Worm (Caenorhabditis elegans) whole organism, early embryonic: ENCODE results near the gene lap-2.

Source experiments
- B0310.2 ChIP-seq: sonication (generic microtip); optimal IDR thresholded peaks from 2 replicates; lab custom pipeline; 2016; ENCODE audit warnings: mild to moderate bottlenecking, missing genetic modification characterization, missing compliant biosample characterization
- F13C5.2 ChIP-seq: sonication (generic microtip); optimal IDR thresholded peaks from 2 replicates; lab custom pipeline; 2017; ENCODE audit warnings: mild to moderate bottlenecking, missing genetic modification characterization, inconsistent platforms, missing compliant biosample characterization
- aly-1 ChIP-seq: sonication (generic microtip); optimal IDR thresholded peaks from 2 replicates; lab custom pipeline; 2016; ENCODE audit warnings: missing genetic modification characterization, missing compliant biosample characterization
- ama-1 ChIP-seq: fragments of 150-350 bp; optimal IDR thresholded peaks from 2 replicates; lab custom pipeline; 2014
- ceh-13 ChIP-seq: fragments of 200-800 bp; sonication (Bioruptor generic); optimal IDR thresholded peaks from 2 replicates; lab custom pipeline; 2018; ENCODE audit warnings: mild to moderate bottlenecking, missing genetic modification characterization, missing compliant biosample characterization
- ceh-36 ChIP-seq: sonication (generic microtip); optimal IDR thresholded peaks from 2 replicates; lab custom pipeline; 2016; ENCODE audit warnings: missing genetic modification characterization, inconsistent platforms, missing compliant biosample characterization
- ets-7 ChIP-seq: sonication (generic microtip); optimal IDR thresholded peaks from 2 replicates; lab custom pipeline; 2016; ENCODE audit warnings: missing genotype, missing genetic modification characterization, missing compliant biosample characterization
- flt-1 ChIP-seq: fragments of 200-800 bp; sonication (Bioruptor generic); IDR thresholded peaks from 2 replicates; pipeline ENCODE4 v1.3.6; 2022; ENCODE audit warnings: missing genetic modification characterization, missing compliant biosample characterization
- hmbx-1 ChIP-seq: sonication (generic microtip); optimal IDR thresholded peaks from 2 replicates; lab custom pipeline; 2016; ENCODE audit warnings: mild to moderate bottlenecking, missing genetic modification characterization, missing compliant biosample characterization
- hmg-4 ChIP-seq: fragments of 200-800 bp; sonication (Bioruptor generic); optimal IDR thresholded peaks from 2 replicates; lab custom pipeline; 2018; ENCODE audit warnings: mild to moderate bottlenecking, missing genetic modification characterization, missing compliant biosample characterization
- hnd-1 ChIP-seq: sonication (generic microtip); optimal IDR thresholded peaks from 2 replicates; lab custom pipeline; 2016; ENCODE audit warnings: missing genetic modification characterization, missing compliant biosample characterization
- pes-1 ChIP-seq: fragments of 200-800 bp; sonication (Bioruptor generic); IDR thresholded peaks from 2 replicates; pipeline ENCODE4 v1.3.6; 2022; ENCODE audit warnings: missing genetic modification reagents, missing genetic modification characterization, missing compliant biosample characterization
- scrt-1 ChIP-seq: fragments of 200-800 bp; sonication (Bioruptor generic); IDR thresholded peaks from 2 replicates; pipeline ENCODE4 v1.3.6; 2022; ENCODE audit warnings: missing genetic modification characterization, missing compliant biosample characterization
- sea-1 ChIP-seq: fragments of 200-800 bp; sonication (Bioruptor generic); conservative IDR thresholded peaks from 2 replicates; pipeline ENCODE4 v1.3.6; 2022; ENCODE audit warnings: missing genetic modification characterization, missing compliant biosample characterization
- tbx-11 ChIP-seq: fragments of 200-800 bp; sonication (Bioruptor generic); IDR thresholded peaks from 2 replicates; pipeline ENCODE4 v1.3.6; 2022; ENCODE audit warnings: missing genetic modification characterization, missing compliant biosample characterization
- tbx-37 ChIP-seq: fragments of 200-800 bp; sonication (Bioruptor generic); conservative IDR thresholded peaks from 2 replicates; pipeline ENCODE4 v1.3.6; 2022; ENCODE audit warnings: missing genetic modification reagents, missing genetic modification characterization, missing compliant biosample characterization
- tra-4 ChIP-seq: sonication (generic microtip); optimal IDR thresholded peaks from 2 replicates; lab custom pipeline; 2017; ENCODE audit warnings: missing genetic modification characterization, missing compliant biosample characterization

Gene lap-2

DNA sequence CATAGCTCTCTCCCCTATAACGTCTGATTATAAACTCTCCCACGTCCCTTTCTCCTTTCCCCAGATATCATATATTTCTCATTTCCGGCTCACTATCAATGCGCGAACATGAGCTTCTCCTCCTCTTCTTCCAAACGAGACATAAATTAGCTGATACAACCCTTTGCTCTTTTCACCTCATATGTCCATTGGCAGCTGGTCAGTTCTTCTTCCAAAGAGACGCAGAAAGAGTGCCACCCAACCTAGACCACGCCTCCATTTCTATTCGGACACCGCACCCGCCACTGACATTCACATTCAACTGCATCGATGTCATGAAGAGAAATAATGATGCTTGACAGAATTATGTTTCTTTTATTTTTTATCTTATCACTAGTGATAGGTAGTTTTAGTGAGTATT lies 24.8 kb upstream of the lap-2 start, which contains the start of gene fmi-1:
Gene fmi-1 (plus strand): TSS at position 301 of the 400 bp plus-strand sequence.
- TF ChIP-seq tra-4 (tag; lab: Kevin White, UChicago) (no peak), hmg-4 (no peak), tbx-37 (GFP tag; lab: Robert Waterston, UW) (no peak), hnd-1 (tag; lab: Kevin White, UChicago) (no peak), tbx-11 (GFP tag; lab: Robert Waterston, UW) (no peak), hmbx-1 (tag; lab: Kevin White, UChicago) (no peak), scrt-1 (GFP tag; lab: Robert Waterston, UW) (no peak), aly-1 (no peak), flt-1 (GFP tag; lab: Robert Waterston, UW) (no peak), pes-1 (GFP tag; lab: Robert Waterston, UW) (no peak), ceh-13 (GFP tag; lab: Kevin White, UChicago) (no peak), B0310.2 (tag; lab: Kevin White, UChicago) (no peak), ceh-36 (tag; lab: Kevin White, UChicago) (no peak), F13C5.2 (tag; lab: Kevin White, UChicago) (no peak), ama-1 (no peak)

DNA sequence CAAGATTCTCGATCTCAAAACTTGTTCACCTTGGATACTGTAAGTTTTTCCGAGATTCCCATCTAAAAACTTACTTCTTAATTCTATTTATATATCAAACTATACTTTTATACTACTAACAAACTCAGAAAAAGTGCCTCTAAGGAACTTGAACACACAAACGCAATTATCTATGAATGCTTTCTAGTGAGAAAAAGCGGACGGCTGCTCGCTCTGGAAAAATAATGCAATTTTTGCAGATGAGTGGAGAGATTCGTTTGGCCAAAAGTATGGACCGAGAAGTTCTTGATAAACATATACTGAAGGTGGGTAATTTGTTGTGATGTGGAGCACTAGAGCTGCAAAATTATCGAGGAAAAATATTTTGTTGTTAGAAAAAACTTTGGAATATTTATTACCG lies 23.5 kb upstream of the lap-2 start:
- TF ChIP-seq aly-1 (no peak), F13C5.2 (tag; lab: Kevin White, UChicago) (no peak), ama-1 (no peak), B0310.2 (tag; lab: Kevin White, UChicago) (no peak), tbx-11 (GFP tag; lab: Robert Waterston, UW) (no peak), scrt-1 (GFP tag; lab: Robert Waterston, UW) (no peak), ceh-36 (tag; lab: Kevin White, UChicago) (no peak), ceh-13 (GFP tag; lab: Kevin White, UChicago) (no peak), tbx-37 (GFP tag; lab: Robert Waterston, UW) (no peak), hnd-1 (tag; lab: Kevin White, UChicago) (no peak), hmbx-1 (tag; lab: Kevin White, UChicago) (no peak)

DNA sequence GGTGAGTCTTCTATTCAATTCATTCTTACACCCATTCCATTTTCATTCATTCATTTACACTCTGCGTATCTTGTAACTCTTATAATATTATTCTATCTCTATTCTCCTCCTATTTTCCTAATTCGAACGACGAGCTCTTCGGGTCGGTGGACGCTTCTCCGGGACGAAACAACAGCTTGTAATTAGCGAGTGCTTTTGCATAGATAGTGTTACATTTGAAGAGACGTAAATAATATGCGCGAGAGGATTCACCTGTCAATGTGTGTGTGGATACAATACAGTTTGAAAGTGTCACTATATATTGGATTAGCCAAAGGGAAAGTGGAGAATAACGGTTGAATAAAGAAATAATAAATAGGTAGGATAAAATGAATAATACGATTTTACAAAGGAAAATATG lies 22.9 kb upstream of the lap-2 start:
- no peak for TF ChIP-seq ceh-13 (GFP tag; lab: Kevin White, UChicago)
- no peak for TF ChIP-seq tra-4 (tag; lab: Kevin White, UChicago)
- TF ChIP-seq hmbx-1 (tag; lab: Kevin White, UChicago), result no peak
- TF ChIP-seq B0310.2 (tag; lab: Kevin White, UChicago), result no peak
- no peak for TF ChIP-seq flt-1 (GFP tag; lab: Robert Waterston, UW)
- TF ChIP-seq tbx-37 (GFP tag; lab: Robert Waterston, UW), result no peak
- no peak for TF ChIP-seq ets-7 (tag; lab: Kevin White, UChicago)
- no peak for TF ChIP-seq ceh-36 (tag; lab: Kevin White, UChicago)
- TF ChIP-seq pes-1 (GFP tag; lab: Robert Waterston, UW), result no peak
- TF ChIP-seq sea-1 (GFP tag; lab: Robert Waterston, UW), result no peak
- TF ChIP-seq scrt-1 (GFP tag; lab: Robert Waterston, UW), result no peak
- no peak for TF ChIP-seq tbx-11 (GFP tag; lab: Robert Waterston, UW)

DNA sequence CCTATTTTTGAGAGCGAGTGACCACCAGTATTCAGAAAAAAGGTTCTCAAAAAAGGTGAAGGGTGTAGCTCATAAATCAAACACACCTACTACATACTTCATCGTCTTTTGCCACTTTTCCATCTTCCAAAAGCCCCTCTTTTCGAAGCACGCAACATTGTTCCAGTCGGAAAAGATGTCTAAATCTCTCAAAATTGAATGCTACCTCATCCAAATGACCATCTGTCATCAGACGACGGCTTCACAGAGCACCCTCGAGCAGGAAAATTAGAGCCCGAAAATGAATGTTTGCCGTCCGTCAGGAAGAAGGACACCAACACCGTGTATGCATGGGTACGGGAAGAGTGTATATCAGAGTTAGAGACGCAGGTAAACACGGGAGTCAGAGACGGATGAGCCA lies 22.0 kb upstream of the lap-2 start:
- TF ChIP-seq sea-1 (GFP tag; lab: Robert Waterston, UW) (no peak), ceh-36 (tag; lab: Kevin White, UChicago) (no peak), B0310.2 (tag; lab: Kevin White, UChicago) (no peak)

DNA sequence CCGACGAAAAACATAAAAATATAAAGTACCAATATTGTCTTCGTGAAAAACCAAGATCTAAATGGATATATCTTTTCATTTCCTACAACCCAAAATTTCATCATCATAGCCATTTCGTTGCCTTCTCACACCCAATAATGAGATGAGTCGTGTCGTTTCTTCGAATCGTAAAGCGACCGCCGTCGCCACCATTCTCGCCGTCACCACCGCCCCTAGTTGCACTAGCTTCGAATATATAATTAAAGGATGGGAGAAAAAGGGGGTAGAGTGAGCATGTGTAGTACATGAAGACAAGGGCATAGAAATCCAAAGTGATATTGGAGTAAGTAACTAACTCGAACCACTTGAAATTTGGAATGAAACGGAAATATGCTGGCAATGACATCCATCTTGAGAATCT lies 21.2 kb upstream of the lap-2 start:
- TF ChIP-seq hnd-1 (tag; lab: Kevin White, UChicago) (no peak), tra-4 (tag; lab: Kevin White, UChicago) (no peak), hmg-4 (no peak), ceh-13 (GFP tag; lab: Kevin White, UChicago) (no peak)

DNA sequence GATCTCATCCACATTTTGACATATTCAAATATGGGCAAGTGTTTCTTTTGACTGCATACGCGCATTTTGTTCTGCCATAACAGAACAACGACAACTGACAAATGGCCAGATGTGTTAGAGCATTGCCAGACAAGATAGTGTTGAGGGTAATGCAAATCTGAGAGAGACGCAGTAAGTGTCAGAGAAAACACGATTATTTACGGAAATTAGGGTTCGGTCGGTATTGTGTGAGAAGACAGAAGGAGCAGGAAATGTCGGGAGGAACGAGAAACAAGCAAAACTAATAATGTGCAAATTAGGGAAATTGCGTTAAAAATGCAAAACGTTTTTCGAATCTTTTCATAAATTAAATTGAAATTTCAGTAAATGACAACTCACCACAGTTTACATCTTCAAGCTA lies 19.0 kb upstream of the lap-2 start:
- TF ChIP-seq tbx-11 (GFP tag; lab: Robert Waterston, UW) (no peak), sea-1 (GFP tag; lab: Robert Waterston, UW) (no peak), tbx-37 (GFP tag; lab: Robert Waterston, UW) (no peak), hmbx-1 (tag; lab: Kevin White, UChicago) (no peak), scrt-1 (GFP tag; lab: Robert Waterston, UW) (no peak)

DNA sequence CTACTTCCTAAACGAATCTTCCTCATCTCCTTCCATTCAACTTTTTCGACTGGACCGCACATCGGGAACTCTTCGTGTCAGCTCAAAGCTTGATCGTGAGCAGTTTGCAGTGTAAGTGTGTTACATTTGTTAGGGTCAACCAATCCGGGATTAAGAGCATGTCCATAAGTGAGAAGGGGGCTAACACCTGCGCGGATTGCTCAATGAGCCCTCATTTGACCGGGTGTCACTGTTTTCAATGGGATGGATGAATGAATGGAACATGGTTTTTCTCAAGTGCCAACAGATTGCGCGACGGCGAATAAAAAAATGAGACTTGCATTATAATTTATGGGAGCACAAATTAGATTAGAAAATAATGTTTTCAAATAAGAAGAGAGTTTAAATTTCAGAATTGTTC lies 18.2 kb upstream of the lap-2 start:
- no peak for TF ChIP-seq sea-1 (GFP tag; lab: Robert Waterston, UW)
- no peak for TF ChIP-seq F13C5.2 (tag; lab: Kevin White, UChicago)
- no peak for TF ChIP-seq ama-1
- no peak for TF ChIP-seq ets-7 (tag; lab: Kevin White, UChicago)
- TF ChIP-seq tra-4 (tag; lab: Kevin White, UChicago), result no peak
- no peak for TF ChIP-seq tbx-37 (GFP tag; lab: Robert Waterston, UW)
- TF ChIP-seq aly-1, result no peak
- TF ChIP-seq flt-1 (GFP tag; lab: Robert Waterston, UW), result no peak
- no peak for TF ChIP-seq tbx-11 (GFP tag; lab: Robert Waterston, UW)
- TF ChIP-seq pes-1 (GFP tag; lab: Robert Waterston, UW), result no peak
- TF ChIP-seq scrt-1 (GFP tag; lab: Robert Waterston, UW), result no peak
- no peak for TF ChIP-seq hmbx-1 (tag; lab: Kevin White, UChicago)

DNA sequence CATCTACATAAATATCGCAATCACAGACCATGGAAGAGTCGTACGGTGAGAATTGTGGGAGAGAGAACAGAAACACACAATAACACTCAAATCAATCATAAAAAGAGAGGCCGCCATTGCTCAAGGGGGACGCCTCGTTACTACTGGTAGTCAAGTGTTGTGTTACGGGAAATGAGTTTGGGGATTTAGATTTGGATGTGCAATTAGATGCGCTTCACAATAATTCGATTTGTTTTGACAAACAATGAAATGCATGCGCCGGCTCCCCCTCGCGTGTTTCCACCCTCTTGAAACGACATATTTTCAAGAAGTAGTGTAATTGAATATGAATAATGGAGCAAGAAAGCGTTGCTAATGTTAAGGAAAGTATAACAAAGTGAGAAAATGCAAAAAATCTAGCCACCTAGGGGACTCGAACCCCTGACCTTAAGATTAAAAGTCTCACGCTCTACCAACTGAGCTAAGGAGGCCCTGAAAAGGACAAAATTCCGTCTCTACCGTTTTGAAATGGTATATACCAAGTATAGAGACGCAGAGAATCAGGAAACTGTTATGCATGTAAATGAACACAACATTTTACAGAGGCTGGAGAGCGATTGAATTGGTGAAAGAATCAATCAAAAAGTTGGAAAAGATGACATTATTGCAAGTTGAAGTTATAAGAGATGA lies 16.7 kb upstream of the lap-2 start:
- TF ChIP-seq ama-1, result no peak
- no peak for TF ChIP-seq tra-4 (tag; lab: Kevin White, UChicago)
- TF ChIP-seq ets-7 (tag; lab: Kevin White, UChicago), result no peak
- TF ChIP-seq ceh-13 (GFP tag; lab: Kevin White, UChicago), result no peak
- TF ChIP-seq flt-1 (GFP tag; lab: Robert Waterston, UW), result no peak
